Worm (Caenorhabditis elegans): ENCODE data around the gene glr-7.

ce11 chrX:2375300-2376035 lies 44.2 kb downstream of the glr-7 start, which contains the start of gene F47G3.3:
- TF ChIP-seq ceh-43 (GFP tag; optimal IDR thresholded peaks at IDR 0.05) = no peak
- no peak for TF ChIP-seq unc-62 (GFP tag; optimal IDR thresholded peaks at IDR 0.05)
- TF ChIP-seq nhr-12 (tag; optimal IDR thresholded peaks at IDR 0.05) = no peak
- no peak for TF ChIP-seq snpc-4 (tag; optimal IDR thresholded peaks at IDR 0.05)
- no peak for TF ChIP-seq nhr-237 (tag; optimal IDR thresholded peaks at IDR 0.05)
- TF ChIP-seq nhr-28 (tag; optimal IDR thresholded peaks at IDR 0.05) = no peak
